Worm (Caenorhabditis elegans) whole organism, L4 larva: ENCODE measurements around the gene H14N18.4.

Experiments
- F37D6.2 ChIP-seq: sonication (generic microtip); optimal IDR thresholded peaks from 2 replicates; lab custom pipeline; 2016; ENCODE audit warnings: mild to moderate bottlenecking, missing genetic modification characterization, missing compliant biosample characterization
- F49E8.2 ChIP-seq: sonication (generic microtip); optimal IDR thresholded peaks from 2 replicates; lab custom pipeline; 2016; ENCODE audit warnings: missing compliant biosample characterization, mild to moderate bottlenecking, missing genetic modification characterization, borderline replicate concordance
- R02D3.7 ChIP-seq: fragments of 150-350 bp; sonication (generic microtip); optimal IDR thresholded peaks from 3 replicates; lab custom pipeline; 2014; ENCODE audit warnings: missing biosample characterization, missing genetic modification characterization
- T20F7.1 ChIP-seq: fragments of 200-800 bp; sonication (Bioruptor generic); optimal IDR thresholded peaks from 2 replicates; lab custom pipeline; 2018; ENCODE audit warnings: mild to moderate bottlenecking, missing genetic modification characterization, missing compliant biosample characterization
- Y48G9A.11 ChIP-seq: fragments of 200-800 bp; sonication (Bioruptor generic); IDR thresholded peaks from 2 replicates; pipeline ENCODE4 v1.3.6; 2022; ENCODE audit warnings: missing genetic modification reagents, missing genetic modification characterization, missing compliant biosample characterization
- Y75B8A.6 ChIP-seq: fragments of 200-800 bp; sonication (Bioruptor generic); IDR thresholded peaks from 2 replicates; pipeline ENCODE4 v1.3.6; 2022; ENCODE audit warnings: missing genetic modification reagents, missing genetic modification characterization, missing compliant biosample characterization
- ZK337.2 ChIP-seq: fragments of 200-800 bp; sonication (Bioruptor generic); IDR thresholded peaks from 2 replicates; pipeline ENCODE4 v1.3.6; 2022; ENCODE audit warnings: missing genetic modification reagents, missing genetic modification characterization, missing compliant biosample characterization
- ZK546.5 ChIP-seq, 2 experiments: sonication (generic microtip); optimal IDR thresholded peaks; 2 replicates each; lab custom pipeline; 2017; ENCODE audit warnings: missing biosample characterization in 2 of 2, missing genetic modification characterization in 2 of 2
- aha-1 ChIP-seq: fragments of 150-350 bp; peaks from one replicate; lab custom pipeline; 2014; ENCODE audit warnings: missing biosample characterization, missing genetic modification characterization
- ceh-32 ChIP-seq: sonication (generic microtip); optimal IDR thresholded peaks from 2 replicates; lab custom pipeline; 2016; ENCODE audit warnings: mild to moderate bottlenecking, missing genetic modification characterization, missing compliant biosample characterization; ENCODE audit not compliant: poor library complexity
- ceh-44 ChIP-seq: fragments of 200-800 bp; sonication (Bioruptor generic); IDR thresholded peaks from 2 replicates; pipeline ENCODE4 v1.3.6; 2022; ENCODE audit warnings: missing genetic modification reagents, missing genetic modification characterization, missing compliant biosample characterization
- ceh-62 ChIP-seq: sonication (generic microtip); optimal IDR thresholded peaks from 2 replicates; lab custom pipeline; 2017; ENCODE audit warnings: missing biosample characterization, missing genetic modification characterization
- cey-2 ChIP-seq: sonication (generic microtip); optimal IDR thresholded peaks from 3 replicates; lab custom pipeline; 2017; ENCODE audit warnings: missing genetic modification characterization, mild to moderate bottlenecking, missing compliant biosample characterization, antibody characterized with exemption, borderline replicate concordance; ENCODE audit not compliant: insufficient read depth
- daf-19 ChIP-seq: fragments of 200-800 bp; sonication (Bioruptor generic); conservative IDR thresholded peaks from 2 replicates; pipeline ENCODE4 v1.3.6; 2022; ENCODE audit warnings: missing genetic modification characterization, missing compliant biosample characterization
- dmd-6 ChIP-seq: fragments of 200-800 bp; sonication (Bioruptor generic); IDR thresholded peaks from 2 replicates; pipeline ENCODE4 v1.3.6; 2022; ENCODE audit warnings: missing genetic modification reagents, missing genetic modification characterization, missing compliant biosample characterization
- dmd-9 ChIP-seq: fragments of 200-800 bp; sonication (Bioruptor generic); IDR thresholded peaks from 2 replicates; pipeline ENCODE4 v1.3.6; 2022; ENCODE audit warnings: missing genetic modification reagents, missing genetic modification characterization, missing compliant biosample characterization
- egl-43 ChIP-seq: fragments of 200-800 bp; sonication (Bioruptor generic); IDR thresholded peaks from 2 replicates; pipeline ENCODE4 v1.3.6; 2022; ENCODE audit warnings: missing genetic modification reagents, missing genetic modification characterization, missing compliant biosample characterization
- fos-1 ChIP-seq: fragments of 150-350 bp; optimal IDR thresholded peaks from 2 replicates; lab custom pipeline; 2014; ENCODE audit warnings: missing biosample characterization, missing genetic modification characterization
- gei-8 ChIP-seq: fragments of 200-800 bp; sonication (Bioruptor generic); optimal IDR thresholded peaks from 2 replicates; lab custom pipeline; 2018; ENCODE audit warnings: mild to moderate bottlenecking, missing genetic modification characterization, missing compliant biosample characterization
- hlh-11 ChIP-seq: fragments of 200-800 bp; sonication (Bioruptor generic); optimal IDR thresholded peaks from 2 replicates; lab custom pipeline; 2018; ENCODE audit warnings: mild to moderate bottlenecking, missing genetic modification characterization, missing compliant biosample characterization
- hlh-30 ChIP-seq: sonication (generic microtip); optimal IDR thresholded peaks from 2 replicates; lab custom pipeline; 2017; ENCODE audit warnings: antibody characterized with exemption, mild to moderate bottlenecking, missing genetic modification characterization, missing compliant biosample characterization; ENCODE audit not compliant: insufficient read depth
- lin-13 ChIP-seq: fragments of 150-350 bp; optimal IDR thresholded peaks from 2 replicates; lab custom pipeline; 2014; ENCODE audit warnings: missing biosample characterization, missing genetic modification reagents, missing genetic modification characterization
- lin-29 ChIP-seq: fragments of 200-800 bp; sonication (Bioruptor generic); IDR thresholded peaks from 2 replicates; pipeline ENCODE4 v1.3.6; 2022; ENCODE audit warnings: missing genetic modification reagents, missing genetic modification characterization, missing compliant biosample characterization
- lin-38 ChIP-seq: fragments of 200-800 bp; sonication (Bioruptor generic); IDR thresholded peaks from 2 replicates; pipeline ENCODE4 v1.3.6; 2022; ENCODE audit warnings: missing genetic modification reagents, missing genetic modification characterization, missing compliant biosample characterization
- madf-5 ChIP-seq, 2 experiments: fragments of 200-800 bp; sonication (Bioruptor generic); IDR thresholded peaks; 2 replicates each; pipeline ENCODE4 v1.3.6; 2022; ENCODE audit warnings: missing compliant biosample characterization in 2 of 2, missing genetic modification characterization in 2 of 2
- mep-1 ChIP-seq: fragments of 150-350 bp; sonication (generic microtip); optimal IDR thresholded peaks from 3 replicates; lab custom pipeline; 2014; ENCODE audit warnings: missing biosample characterization, missing genetic modification characterization
- mxl-3 ChIP-seq: fragments of 200-800 bp; sonication (Bioruptor generic); optimal IDR thresholded peaks from 2 replicates; lab custom pipeline; 2018; ENCODE audit warnings: mild to moderate bottlenecking, missing genetic modification characterization, missing compliant biosample characterization
- nhr-11 ChIP-seq: fragments of 150-350 bp; optimal IDR thresholded peaks from 2 replicates; lab custom pipeline; 2014; ENCODE audit warnings: missing biosample characterization, missing genetic modification characterization
- nhr-237 ChIP-seq: sonication (generic microtip); optimal IDR thresholded peaks from 2 replicates; lab custom pipeline; 2017; ENCODE audit warnings: missing biosample characterization, missing genetic modification characterization
- nhr-28 ChIP-seq: fragments of 150-350 bp; optimal IDR thresholded peaks from 2 replicates; lab custom pipeline; 2014; ENCODE audit warnings: missing biosample characterization, missing genetic modification characterization
- nhr-42 ChIP-seq: fragments of 200-800 bp; sonication (Bioruptor generic); IDR thresholded peaks from 2 replicates; pipeline ENCODE4 v1.3.6; 2022; ENCODE audit warnings: missing genetic modification characterization, missing compliant biosample characterization
- nhr-48 ChIP-seq: sonication (generic microtip); optimal IDR thresholded peaks from 2 replicates; lab custom pipeline; 2016; ENCODE audit warnings: mild to moderate bottlenecking, missing genetic modification characterization, missing compliant biosample characterization
- nhr-77 ChIP-seq: fragments of 150-350 bp; optimal IDR thresholded peaks from 2 replicates; lab custom pipeline; 2014; ENCODE audit warnings: missing biosample characterization, missing genetic modification characterization
- pha-4 ChIP-seq, 2 experiments: fragments of 150-350 bp in 1 of 2; fragments of 200-800 bp in 1 of 2; sonication (Bioruptor generic) in 1 of 2; IDR thresholded peaks in 1 of 2; optimal IDR thresholded peaks in 1 of 2; 2 replicates each; pipeline versions ENCODE4 v1.3.6 to Lab custom; 2014 to 2022; ENCODE audit warnings: missing genetic modification characterization in 2 of 2, missing genetic modification reagents in 2 of 2, missing biosample characterization in 1 of 2, missing compliant biosample characterization in 1 of 2
- php-3 ChIP-seq: fragments of 200-800 bp; sonication (Bioruptor generic); IDR thresholded peaks from 2 replicates; pipeline ENCODE4 v1.3.6; 2022; ENCODE audit warnings: missing genetic modification reagents, missing genetic modification characterization, missing compliant biosample characterization
- pqm-1 ChIP-seq: sonication (generic microtip); optimal IDR thresholded peaks from 2 replicates; lab custom pipeline; 2017; ENCODE audit warnings: missing biosample characterization, missing genetic modification characterization
- saeg-2 ChIP-seq: fragments of 200-800 bp; sonication (Bioruptor generic); IDR thresholded peaks from 2 replicates; pipeline ENCODE4 v1.3.6; 2022; ENCODE audit warnings: missing genetic modification reagents, missing genetic modification characterization, missing compliant biosample characterization
- set-16 ChIP-seq: fragments of 200-800 bp; sonication (Bioruptor generic); IDR thresholded peaks from 2 replicates; pipeline ENCODE4 v1.3.6; 2022; ENCODE audit warnings: missing genetic modification reagents, missing genetic modification characterization, missing compliant biosample characterization
- snpc-1.2 ChIP-seq: fragments of 200-800 bp; sonication (Bioruptor generic); IDR thresholded peaks from 2 replicates; pipeline ENCODE4 v1.3.6; 2022; ENCODE audit warnings: missing genetic modification reagents, missing genetic modification characterization, missing compliant biosample characterization
- spr-3 ChIP-seq: fragments of 200-800 bp; sonication (Bioruptor generic); optimal IDR thresholded peaks from 2 replicates; lab custom pipeline; 2018; ENCODE audit warnings: mild to moderate bottlenecking, missing genetic modification characterization, missing compliant biosample characterization
- unc-39 ChIP-seq: sonication (generic microtip); optimal IDR thresholded peaks from 2 replicates; lab custom pipeline; 2017; ENCODE audit warnings: missing biosample characterization, missing genetic modification characterization
- unc-62 ChIP-seq, 3 experiments: fragments of 150-350 bp in 1 of 3; sonication (generic microtip); optimal IDR thresholded peaks in 2 of 3; peaks in 1 of 3; 1 replicate in 1 of 3; 2 replicates in 2 of 3; lab custom pipeline; 2014 to 2017; ENCODE audit warnings: missing biosample characterization in 3 of 3, missing genetic modification characterization in 3 of 3, missing genetic modification reagents in 3 of 3, missing genotype in 1 of 3
- zfp-3 ChIP-seq: fragments of 200-800 bp; sonication (Bioruptor generic); conservative IDR thresholded peaks from 2 replicates; pipeline ENCODE4 v1.3.6; 2022; ENCODE audit warnings: missing genetic modification reagents, missing genetic modification characterization, missing compliant biosample characterization
- ztf-7 ChIP-seq: fragments of 150-350 bp; optimal IDR thresholded peaks from 2 replicates; lab custom pipeline; 2014; ENCODE audit warnings: missing biosample characterization, missing genetic modification characterization

Gene H14N18.4

DNA sequence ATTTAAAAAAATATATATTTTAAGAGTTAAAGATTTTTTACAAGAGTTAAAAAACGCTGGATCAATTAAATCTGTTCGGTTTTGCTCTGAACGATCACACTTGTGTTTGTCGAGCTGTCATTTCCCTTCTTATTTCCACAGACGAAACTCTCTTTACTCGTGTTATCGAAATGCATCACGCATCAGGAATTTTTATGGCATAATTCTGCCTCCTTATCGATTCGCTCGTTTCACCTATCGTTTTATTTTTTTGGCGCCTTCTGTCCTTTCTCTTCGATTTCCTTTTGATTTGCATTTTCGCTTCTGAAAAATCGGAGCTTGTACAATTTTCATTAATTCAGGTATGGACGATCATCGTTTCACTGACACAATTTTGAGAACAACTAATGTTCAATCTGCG, 19.6 kb upstream of the H14N18.4 start:
- TF ChIP-seq saeg-2 (GFP tag; lab: Robert Waterston, UW) (no peak), php-3 (GFP tag; lab: Robert Waterston, UW) (peak; percentile 59), ceh-44 (GFP tag; lab: Robert Waterston, UW) (no peak), unc-39 (tag; lab: Kevin White, UChicago) (no peak), nhr-42 (GFP tag; lab: Robert Waterston, UW) (no peak), dmd-6 (GFP tag; lab: Robert Waterston, UW) (0 out of 2 replicates have a peak, but pooled peaks have one; percentile 15), zfp-3 (no peak), snpc-1.2 (GFP tag; lab: Robert Waterston, UW) (no peak), nhr-77 (no peak), set-16 (GFP tag; lab: Robert Waterston, UW) (no peak), madf-5 (GFP tag; IDR thresholded peaks at IDR 0.05; lab: Robert Waterston, UW) (no peak), ztf-7 (tag; lab: Kevin White, UChicago) (no peak), pha-4 (GFP tag; IDR thresholded peaks at IDR 0.05; lab: Robert Waterston, UW) (no peak), pha-4 (tag; optimal IDR thresholded peaks at IDR 0.05; lab: Kevin White, UChicago) (no peak), F49E8.2 (no peak), egl-43 (GFP tag; lab: Robert Waterston, UW) (no peak), ZK337.2 (GFP tag; lab: Robert Waterston, UW) (no peak), gei-8 (GFP tag; lab: Kevin White, UChicago) (no peak), ZK546.5 (tag; optimal IDR thresholded peaks at IDR 0.05; lab: Kevin White, UChicago) (no peak), lin-29 (no peak), F37D6.2 (tag; lab: Kevin White, UChicago) (no peak), nhr-48 (tag; lab: Kevin White, UChicago) (no peak), pqm-1 (tag; lab: Kevin White, UChicago) (peak; percentile 35), nhr-28 (tag; lab: Kevin White, UChicago) (peak; percentile 17), R02D3.7 (tag; lab: Kevin White, UChicago) (no peak), Y75B8A.6 (GFP tag; lab: Robert Waterston, UW) (no peak), hlh-30 (tag; lab: Kevin White, UChicago) (peak; percentile 14), T20F7.1 (no peak), hlh-11 (no peak), Y48G9A.11 (GFP tag; lab: Robert Waterston, UW) (no peak), lin-38 (GFP tag; lab: Robert Waterston, UW) (no peak), spr-3 (GFP tag; lab: Kevin White, UChicago) (no peak), aha-1 (tag; lab: Kevin White, UChicago) (no peak), lin-13 (GFP tag; lab: Kevin White, UChicago) (no peak), daf-19 (GFP tag; lab: Robert Waterston, UW) (no peak), nhr-237 (tag; lab: Kevin White, UChicago) (no peak)

DNA sequence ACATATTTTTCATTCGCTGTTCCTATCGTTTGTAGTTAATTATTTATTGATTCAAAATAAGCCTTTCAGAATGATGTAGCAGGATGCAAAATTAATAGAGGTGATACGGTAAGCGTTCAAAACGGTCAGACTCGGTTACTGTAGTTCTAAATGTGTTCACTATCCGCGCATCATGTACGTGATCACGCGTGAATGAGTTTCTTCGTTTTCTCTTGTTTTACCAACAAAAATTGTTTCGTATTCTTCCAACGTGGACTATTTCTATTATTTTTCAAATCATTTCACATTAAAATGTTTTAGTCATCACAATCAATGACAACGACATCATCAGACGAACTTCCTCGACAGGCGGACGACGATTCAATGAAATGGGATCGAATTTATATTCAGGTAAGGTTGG, 18.7 kb upstream of the H14N18.4 start, which contains the start of gene gck-1:
Gene gck-1, plus strand, starts transcription at position 301 of the 400 bp plus-strand sequence.
- TF ChIP-seq ceh-62 (no peak), Y48G9A.11 (GFP tag; lab: Robert Waterston, UW) (no peak), saeg-2 (GFP tag; lab: Robert Waterston, UW) (no peak), snpc-1.2 (GFP tag; lab: Robert Waterston, UW) (no peak), mxl-3 (no peak), nhr-28 (tag; lab: Kevin White, UChicago) (no peak), dmd-9 (no peak)

DNA sequence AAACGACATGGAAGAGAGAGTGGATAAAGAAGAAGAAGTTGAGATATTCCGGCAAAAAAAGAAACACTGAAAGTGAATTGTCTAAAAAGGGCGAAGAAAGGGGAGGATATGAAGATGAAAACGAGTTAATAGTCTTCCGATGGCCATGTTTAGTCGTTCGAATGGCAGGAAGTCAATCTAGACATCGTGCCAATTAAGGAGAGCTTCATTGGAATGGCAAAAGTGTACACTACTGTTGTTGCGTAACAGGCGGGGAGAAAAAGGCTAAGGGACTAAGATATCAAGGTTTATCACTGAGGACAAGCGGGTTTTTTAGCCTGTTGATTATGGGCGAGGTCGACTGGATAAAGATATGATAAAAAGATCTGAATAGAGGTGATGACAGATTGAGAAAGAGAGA, 17.4 kb upstream of the H14N18.4 start:
- TF ChIP-seq cey-2 (no peak), saeg-2 (GFP tag; lab: Robert Waterston, UW) (no peak), unc-62 (GFP tag; optimal IDR thresholded peaks at IDR 0.05 in 1 of 2; lab: Kevin White, UChicago) (peak in 1 of 2 experiments; percentile 92), unc-62 (tag; optimal IDR thresholded peaks at IDR 0.05; lab: Kevin White, UChicago) (no peak), dmd-6 (GFP tag; lab: Robert Waterston, UW) (no peak), nhr-11 (tag; lab: Kevin White, UChicago) (no peak), zfp-3 (no peak), hlh-11 (peak; percentile 9), mep-1 (tag; lab: Kevin White, UChicago) (no peak), fos-1 (no peak), mxl-3 (peak; percentile 13), daf-19 (GFP tag; lab: Robert Waterston, UW) (no peak), ceh-32 (tag; lab: Kevin White, UChicago) (no peak), dmd-9 (no peak), aha-1 (tag; lab: Kevin White, UChicago) (no peak)
